Fruit fly (Drosophila melanogaster) Kc167 (cell line): ENCODE measurements around the gene CG18814.

Source experiments
- Sin3A ChIP-seq: fragments of >200 bp; optimal IDR thresholded peaks from 2 replicates; lab custom pipeline; 2018; ENCODE audit warnings: missing external identifiers
- h ChIP-seq: fragments of >200 bp; optimal IDR thresholded peaks from 3 replicates; lab custom pipeline; 2018; ENCODE audit warnings: missing external identifiers
- psq ChIP-seq: fragments of >200 bp; optimal IDR thresholded peaks from 2 replicates; lab custom pipeline; 2017; ENCODE audit warnings: missing external identifiers
- ttk ChIP-seq: sonication (Bioruptor generic); optimal IDR thresholded peaks from 2 replicates; lab custom pipeline; 2017; ENCODE audit warnings: missing external identifiers

DNA sequence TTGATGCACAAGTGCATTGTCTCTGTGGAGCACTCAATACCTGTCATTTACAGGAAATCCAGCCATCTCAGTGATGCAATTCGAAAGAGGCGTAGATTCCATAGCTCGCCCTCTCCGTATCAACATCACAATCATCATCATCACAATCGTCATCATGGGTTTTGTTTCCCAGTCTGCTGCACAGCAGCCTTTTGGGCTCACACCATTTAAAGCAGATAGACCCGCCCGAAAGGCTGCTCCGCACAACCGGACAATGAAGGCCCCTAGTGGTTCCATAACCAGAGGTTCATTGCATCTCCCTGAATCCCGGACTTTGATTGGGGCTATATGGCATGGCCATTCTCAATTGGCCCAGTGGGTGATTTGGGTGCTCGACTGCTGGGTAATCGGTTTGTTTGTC lies 34.8 kb upstream of the CG18814 start:
- TF ChIP-seq ttk (lab: Kevin White, UChicago) (no peak), h (lab: Kevin White, UChicago) (no peak), psq (lab: Kevin White, UChicago) (no peak), Sin3A (lab: Kevin White, UChicago) (no peak)
